Worm (Caenorhabditis elegans): ENCODE measurements around the gene ZK512.11.

ZK512.11 gene

ce11 chrIII:9162634-9163118, 18.7 kb downstream of the ZK512.11 start, which contains the start of gene dgk-3 (continued):
- TF ChIP-seq nhr-237 (tag; optimal IDR thresholded peaks at IDR 0.05) = no peak
- TF ChIP-seq efl-1 (optimal IDR thresholded peaks at IDR 0.05) = no peak
- TF ChIP-seq efl-1 (GFP tag; optimal IDR thresholded peaks at IDR 0.05 in 1 of 2) = peak in 1 of 2 experiments; percentile 69

ce11 chrIII:9172702-9173101, 28.7 kb downstream of the ZK512.11 start, which contains the start of gene ina-1:
Gene ina-1, minus strand, starts transcription at chrIII:9172802.
- TF ChIP-seq C04F5.9 (tag; optimal IDR thresholded peaks at IDR 0.05) (no peak), mab-9 (GFP tag; IDR thresholded peaks at IDR 0.05) (no peak), nhr-237 (tag; optimal IDR thresholded peaks at IDR 0.05) (no peak), grh-1 (GFP tag; IDR thresholded peaks at IDR 0.05) (no peak), unc-130 (tag; optimal IDR thresholded peaks at IDR 0.05) (no peak), elt-3 (tag; optimal IDR thresholded peaks at IDR 0.05) (no peak), unc-98 (GFP tag; IDR thresholded peaks at IDR 0.05) (no peak)

ce11 chrIII:9173239-9173638, 29.2 kb downstream of the ZK512.11 start:
- TF ChIP-seq pag-3 (tag; optimal IDR thresholded peaks at IDR 0.05; ENCODE audit: borderline replicate concordance, insufficient read depth) (peak; percentile 68), elt-3 (tag; optimal IDR thresholded peaks at IDR 0.05) (peak in 2 of 6 experiments; percentile 20 to 48), lin-14 (GFP tag; optimal IDR thresholded peaks at IDR 0.05) (peak; percentile 23), unc-86 (tag; optimal IDR thresholded peaks at IDR 0.05) (no peak), ceh-88 (GFP tag; IDR thresholded peaks at IDR 0.05) (no peak), nhr-85 (tag) (peak; percentile 60), Y116A8C.19 (tag; optimal IDR thresholded peaks at IDR 0.05; ENCODE audit: borderline replicate concordance) (no peak), nhr-84 (tag; optimal IDR thresholded peaks at IDR 0.05) (no peak)

DNA sequence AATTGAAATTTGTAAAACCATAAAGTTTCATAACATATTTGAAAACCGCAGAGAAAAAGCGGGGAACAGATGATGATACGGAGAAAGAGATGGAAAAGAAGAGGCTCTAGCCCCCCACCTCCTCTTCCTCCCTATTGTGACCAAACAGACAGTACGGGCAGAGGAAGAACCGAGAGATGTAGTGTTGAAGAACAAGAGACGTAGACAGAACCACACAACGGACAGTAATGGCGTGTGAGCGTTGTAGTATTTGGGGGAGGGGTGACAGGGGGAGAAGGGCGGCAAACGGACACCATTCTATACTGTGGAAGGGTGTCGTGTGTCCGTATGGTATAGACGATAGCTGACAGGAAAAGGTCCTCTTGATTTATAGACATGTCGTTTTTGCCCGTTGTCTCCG, 32.0 kb downstream of the ZK512.11 start:
- no peak for TF ChIP-seq sptf-1 (tag; optimal IDR thresholded peaks at IDR 0.05)
- no peak for TF ChIP-seq lir-3 (tag; optimal IDR thresholded peaks at IDR 0.05; ENCODE audit: poor library complexity)
- no peak for TF ChIP-seq pqm-1 (tag; optimal IDR thresholded peaks at IDR 0.05)
- TF ChIP-seq rnt-1 (tag; optimal IDR thresholded peaks at IDR 0.05) = peak; percentile 6
- no peak for TF ChIP-seq jun-1 (tag; optimal IDR thresholded peaks at IDR 0.05)
- peak; percentile 29 for TF ChIP-seq lin-14 (GFP tag; optimal IDR thresholded peaks at IDR 0.05)
- no peak for TF ChIP-seq lin-13 (GFP tag; optimal IDR thresholded peaks at IDR 0.05)
- no peak for TF ChIP-seq ces-1 (GFP tag; optimal IDR thresholded peaks at IDR 0.05)
- TF ChIP-seq snu-23 (GFP tag; optimal IDR thresholded peaks at IDR 0.05) = no peak
- TF ChIP-seq lin-39 (tag; optimal IDR thresholded peaks at IDR 0.05) = no peak
- no peak for TF ChIP-seq efl-1 (optimal IDR thresholded peaks at IDR 0.05)
- no peak for TF ChIP-seq efl-1 (GFP tag; optimal IDR thresholded peaks at IDR 0.05 in 1 of 2)
- no peak for TF ChIP-seq fkh-10 (GFP tag; optimal IDR thresholded peaks at IDR 0.05)
- no peak for TF ChIP-seq nhr-77 (tag; optimal IDR thresholded peaks at IDR 0.05)
- TF ChIP-seq mep-1 (tag; optimal IDR thresholded peaks at IDR 0.05) = peak; percentile 2
- no peak for TF ChIP-seq nhr-237 (tag; optimal IDR thresholded peaks at IDR 0.05)
- TF ChIP-seq C34B4.2 (tag; optimal IDR thresholded peaks at IDR 0.05) = no peak
- no peak for TF ChIP-seq nhr-71 (tag; optimal IDR thresholded peaks at IDR 0.05)
- TF ChIP-seq aha-1 (tag; optimal IDR thresholded peaks at IDR 0.05) = no peak
- TF ChIP-seq nhr-20 (tag; optimal IDR thresholded peaks at IDR 0.05) = peak; percentile 11
- no peak for TF ChIP-seq zag-1 (tag; optimal IDR thresholded peaks at IDR 0.05)
- TF ChIP-seq ceh-8 (GFP tag; optimal IDR thresholded peaks at IDR 0.05) = no peak
- TF ChIP-seq unc-62 (GFP tag; optimal IDR thresholded peaks at IDR 0.05) = no peak
- no peak for TF ChIP-seq sox-4 (tag; optimal IDR thresholded peaks at IDR 0.05)
- TF ChIP-seq ceh-82 (tag; optimal IDR thresholded peaks at IDR 0.05) = no peak
- TF ChIP-seq nhr-76 (tag; optimal IDR thresholded peaks at IDR 0.05) = no peak
- TF ChIP-seq aly-2 (tag; optimal IDR thresholded peaks at IDR 0.05) = no peak
- peak; percentile 43 for TF ChIP-seq blmp-1 (tag; optimal IDR thresholded peaks at IDR 0.05)
- peak in 1 of 2 experiments; percentile 18 for TF ChIP-seq ztf-11 (tag; optimal IDR thresholded peaks at IDR 0.05)

Measured in whole organism, L1 larva.